Fruit fly (Drosophila melanogaster): ENCODE results near the gene CG46320.

CG46320 gene

DNA sequence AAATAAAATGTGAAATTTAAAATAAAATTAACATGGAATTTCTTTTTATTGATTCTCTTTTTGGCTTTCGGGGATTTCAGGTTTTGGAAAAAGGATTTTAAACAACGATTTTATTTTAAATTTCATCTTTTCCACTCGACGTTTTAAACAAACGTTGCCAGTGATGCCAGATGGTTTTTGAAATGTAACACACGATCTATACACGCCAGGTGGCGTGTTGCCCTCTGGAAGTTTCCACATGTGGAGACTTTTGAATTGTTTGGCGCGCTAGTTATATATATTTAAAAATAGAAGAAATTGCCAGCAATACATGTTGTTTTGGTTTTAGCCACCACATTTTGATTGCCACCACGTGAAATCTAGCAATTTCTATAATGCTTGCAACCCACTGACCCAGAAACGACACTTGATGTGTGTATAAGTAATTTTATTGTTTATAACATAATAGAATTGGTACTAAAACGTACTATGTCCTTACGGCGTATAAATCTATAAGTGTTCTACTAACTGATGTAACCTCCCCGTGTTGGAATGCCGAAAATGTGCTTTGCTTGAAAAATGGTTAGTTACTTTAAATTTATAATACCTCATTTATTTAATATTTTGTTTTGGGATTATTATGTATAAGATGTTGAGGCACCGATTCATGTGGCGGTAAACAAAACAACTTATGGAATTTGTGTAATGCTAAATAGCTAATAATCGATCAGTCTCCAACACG, 85.9 kb downstream of the CG46320 start (continued):
- TF ChIP-seq Chrac-16 (GFP tag; optimal IDR thresholded peaks at IDR 0.05) (peak; percentile 13), Xbp1 (GFP tag; optimal IDR thresholded peaks at IDR 0.05) (peak; percentile 25), dpn (GFP tag; optimal IDR thresholded peaks at IDR 0.05) (peak in 1 of 2 experiments; percentile 26), lbe (GFP tag; optimal IDR thresholded peaks at IDR 0.05) (peak; percentile 8), bbx (GFP tag; IDR thresholded peaks at IDR 0.05; ENCODE audit: partially characterized antibody) (peak; percentile 59; the same call in 1 of the 2 replicates), Dp (GFP tag; optimal IDR thresholded peaks at IDR 0.05) (peak; percentile 98)

DNA sequence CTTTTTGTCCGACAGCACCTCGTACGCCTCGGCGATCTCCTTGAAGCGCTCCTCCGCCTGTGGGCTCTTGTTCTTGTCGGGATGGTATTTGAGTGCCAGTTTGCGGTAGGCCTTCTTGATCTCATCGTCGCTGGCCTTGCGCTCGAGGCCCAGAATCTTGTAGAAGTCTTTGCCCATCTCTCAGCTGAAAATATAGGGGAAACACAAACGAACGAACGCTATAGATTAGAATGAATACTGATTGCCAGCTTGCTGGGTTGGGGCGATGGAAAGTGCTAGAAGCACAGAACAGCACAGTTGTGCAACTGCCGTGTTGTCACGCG, 87.5 kb downstream of the CG46320 start:
- TF ChIP-seq CG4328 (GFP tag; optimal IDR thresholded peaks at IDR 0.05) (peak; percentile 67), sug (tag; optimal IDR thresholded peaks at IDR 0.05) (peak; percentile 51), CTCF (GFP tag; optimal IDR thresholded peaks at IDR 0.05) (no peak), Pdp1 (GFP tag; optimal IDR thresholded peaks at IDR 0.05) (peak in 1 of 2 experiments; percentile 99), CG10366 (GFP tag; IDR thresholded peaks at IDR 0.05) (no peak), cwo (GFP tag; optimal IDR thresholded peaks at IDR 0.05) (peak; percentile 49), insv (GFP tag; optimal IDR thresholded peaks at IDR 0.05) (peak in 1 of 2 experiments; percentile 17)

dm6 chr3L:5751740-5752579, 88.0 kb downstream of the CG46320 start, which contains the start of gene DnaJ-1:
DnaJ-1 (minus strand) TSS chr3L:5752189.
- TF ChIP-seq hbn (GFP tag; IDR thresholded peaks at IDR 0.05; ENCODE audit: partially characterized antibody): peak; percentile 98
- peak; percentile 42 for TF ChIP-seq MTF-1 (GFP tag; optimal IDR thresholded peaks at IDR 0.05; ENCODE audit: borderline replicate concordance)
- peak; percentile 53 for TF ChIP-seq kah (GFP tag; optimal IDR thresholded peaks at IDR 0.05)
- peak; percentile 6 for TF ChIP-seq CoRest (tag; optimal IDR thresholded peaks at IDR 0.05)
- peak; percentile 50 for TF ChIP-seq lab (GFP tag; optimal IDR thresholded peaks at IDR 0.05)
- no peak for TF ChIP-seq CG31224 (GFP tag; IDR thresholded peaks at IDR 0.05)
- no peak for TF ChIP-seq Mrtf (GFP tag; IDR thresholded peaks at IDR 0.05)
- peak; percentile 22 for TF ChIP-seq CG13624 (GFP tag; optimal IDR thresholded peaks at IDR 0.05)
- peak; percentile 29; the same call in 1 of the 2 replicates for TF ChIP-seq NFAT (GFP tag; IDR thresholded peaks at IDR 0.05)
- no peak for TF ChIP-seq CG15696 (tag; optimal IDR thresholded peaks at IDR 0.05)
- TF ChIP-seq sna (GFP tag; IDR thresholded peaks at IDR 0.05; ENCODE audit: partially characterized antibody): peak; percentile 97
- TF ChIP-seq tin (GFP tag; optimal IDR thresholded peaks at IDR 0.05): no peak
- no peak for TF ChIP-seq CG15073 (GFP tag; optimal IDR thresholded peaks at IDR 0.05)
- TF ChIP-seq CHES-1-like (GFP tag; optimal IDR thresholded peaks at IDR 0.05): no peak
- TF ChIP-seq onecut (GFP tag; IDR thresholded peaks at IDR 0.05): peak; percentile 59
- no peak for TF ChIP-seq exex (tag; optimal IDR thresholded peaks at IDR 0.05)
- TF ChIP-seq knrl (GFP tag; IDR thresholded peaks at IDR 0.05; ENCODE audit: partially characterized antibody): peak; percentile 99
- no peak for TF ChIP-seq Atf-2 (GFP tag; optimal IDR thresholded peaks at IDR 0.05)
- TF ChIP-seq sug (tag; optimal IDR thresholded peaks at IDR 0.05): peak; percentile 5
- peak; percentile 99 for TF ChIP-seq CG14860 (GFP tag; IDR thresholded peaks at IDR 0.05; ENCODE audit: partially characterized antibody)
- no peak for TF ChIP-seq aop (GFP tag; IDR thresholded peaks at IDR 0.05)
- peak; percentile 24 for TF ChIP-seq sqz (GFP tag; optimal IDR thresholded peaks at IDR 0.05)
- peak; percentile 99 for TF ChIP-seq CG16813 (GFP tag; IDR thresholded peaks at IDR 0.05; ENCODE audit: partially characterized antibody)
- no peak for TF ChIP-seq Nf-YA (GFP tag; IDR thresholded peaks at IDR 0.05)
- no peak for TF ChIP-seq lov (optimal IDR thresholded peaks at IDR 0.05)
- TF ChIP-seq lov (GFP tag; IDR thresholded peaks at IDR 0.05): no peak
- TF ChIP-seq Dfd (GFP tag; optimal IDR thresholded peaks at IDR 0.05): no peak
- no peak; the same call in 1 of the 3 replicates for TF ChIP-seq Dbx (GFP tag; IDR thresholded peaks at IDR 0.05)
- peak; percentile 43 for TF ChIP-seq ewg (GFP tag; optimal IDR thresholded peaks at IDR 0.05)
- no peak for TF ChIP-seq ap (GFP tag; IDR thresholded peaks at IDR 0.05)
- no peak for TF ChIP-seq prd (optimal IDR thresholded peaks at IDR 0.05)
- no peak for TF ChIP-seq prd (GFP tag; IDR thresholded peaks at IDR 0.05)
- no peak for TF ChIP-seq Ptx1 (GFP tag; IDR thresholded peaks at IDR 0.05)
